Fruit fly (Drosophila melanogaster) whole organism, prepupa: ENCODE data around the gene CG33688.

Experiments used
- CG10631 ChIP-seq: fragments of 200-800 bp; sonication (Bioruptor generic); optimal IDR thresholded peaks from 2 replicates; lab custom pipeline; 2016; ENCODE audit warnings: missing biosample characterization, missing genetic modification characterization
- CG10669 ChIP-seq: fragments of 200-800 bp; sonication (Bioruptor generic); optimal IDR thresholded peaks from 3 replicates; lab custom pipeline; 2018; ENCODE audit warnings: missing biosample characterization, mild to moderate bottlenecking, missing genetic modification characterization, moderate library complexity
- CG11294 ChIP-seq: fragments of 200-800 bp; sonication (Bioruptor generic); IDR thresholded peaks from 2 replicates; pipeline ENCODE4 v1.3.6; 2022; ENCODE audit warnings: missing biosample characterization, missing genetic modification characterization
- CG11902 ChIP-seq: fragments of 200-800 bp; sonication (Bioruptor generic); optimal IDR thresholded peaks from 3 replicates; lab custom pipeline; 2016; ENCODE audit warnings: missing biosample characterization, missing genetic modification characterization
- CG15336 ChIP-seq: fragments of 200-800 bp; sonication (Bioruptor generic); IDR thresholded peaks from 2 replicates; pipeline ENCODE4 v1.3.6; 2022; ENCODE audit warnings: missing biosample characterization, missing genetic modification characterization
- CG1621 ChIP-seq: fragments of 200-800 bp; sonication (Bioruptor generic); optimal IDR thresholded peaks from 3 replicates; lab custom pipeline; 2018; ENCODE audit warnings: missing biosample characterization, mild to moderate bottlenecking, missing genetic modification characterization
- CG16779 ChIP-seq: fragments of 200-800 bp; sonication (Bioruptor generic); optimal IDR thresholded peaks from 3 replicates; lab custom pipeline; 2017; ENCODE audit warnings: missing biosample characterization, mild to moderate bottlenecking, missing genetic modification characterization
- CG31627 ChIP-seq: fragments of 200-800 bp; sonication (Bioruptor generic); optimal IDR thresholded peaks from 3 replicates; lab custom pipeline; 2016; ENCODE audit warnings: missing biosample characterization, missing genetic modification characterization
- CG32006 ChIP-seq: fragments of 200-800 bp; sonication (Bioruptor generic); optimal IDR thresholded peaks from 3 replicates; lab custom pipeline; 2017; ENCODE audit warnings: missing biosample characterization, mild to moderate bottlenecking, missing genetic modification characterization
- CG4318 ChIP-seq: fragments of 200-800 bp; sonication (Bioruptor generic); optimal IDR thresholded peaks from 3 replicates; lab custom pipeline; 2017; ENCODE audit warnings: missing biosample characterization, mild to moderate bottlenecking, missing genetic modification characterization
- CG6163 ChIP-seq: fragments of 200-800 bp; sonication (Bioruptor generic); IDR thresholded peaks from 3 replicates; pipeline ENCODE4 v1.3.6; 2022; ENCODE audit warnings: missing biosample characterization, missing genetic modification characterization
- CG6276 ChIP-seq: fragments of 200-800 bp; sonication (Bioruptor generic); optimal IDR thresholded peaks from 2 replicates; lab custom pipeline; 2017; ENCODE audit warnings: missing biosample characterization, mild to moderate bottlenecking, missing genetic modification characterization
- CG6792 ChIP-seq: fragments of 200-800 bp; sonication (Bioruptor generic); optimal IDR thresholded peaks from 3 replicates; lab custom pipeline; 2016; ENCODE audit warnings: missing biosample characterization, missing genetic modification characterization
- CG6808 ChIP-seq: fragments of 200-800 bp; sonication (Bioruptor generic); optimal IDR thresholded peaks from 3 replicates; lab custom pipeline; 2017; ENCODE audit warnings: missing biosample characterization, missing genetic modification characterization, mild to moderate bottlenecking, moderate library complexity, missing genetic modification reagents
- CG7368 ChIP-seq: fragments of 200-800 bp; sonication (Bioruptor generic); optimal IDR thresholded peaks from 3 replicates; lab custom pipeline; 2016; ENCODE audit warnings: missing biosample characterization, missing genetic modification characterization
- CG8119 ChIP-seq: fragments of 200-800 bp; sonication (Bioruptor generic); IDR thresholded peaks from 3 replicates; pipeline ENCODE4 v1.3.6; 2022; ENCODE audit warnings: missing biosample characterization, missing genetic modification characterization
- CG8319 ChIP-seq: fragments of 200-800 bp; sonication (Bioruptor generic); optimal IDR thresholded peaks from 3 replicates; lab custom pipeline; 2016; ENCODE audit warnings: missing biosample characterization, missing genetic modification characterization
- CG8632 ChIP-seq: fragments of 200-800 bp; sonication (Bioruptor generic); optimal IDR thresholded peaks from 3 replicates; lab custom pipeline; 2016; ENCODE audit warnings: missing biosample characterization, missing genetic modification characterization
- CG9139 ChIP-seq: fragments of 200-800 bp; sonication (Bioruptor generic); optimal IDR thresholded peaks from 3 replicates; lab custom pipeline; 2017; ENCODE audit warnings: missing biosample characterization, mild to moderate bottlenecking, missing genetic modification characterization
- Eip78C ChIP-seq: fragments of 200-800 bp; sonication (Bioruptor generic); peaks from one replicate; lab custom pipeline; 2016; ENCODE audit warnings: missing biosample characterization, missing genetic modification characterization
- Eip93F ChIP-seq: fragments of 200-800 bp; sonication (Bioruptor generic); optimal IDR thresholded peaks from 2 replicates; lab custom pipeline; 2016; ENCODE audit warnings: missing biosample characterization, mild to moderate bottlenecking, missing genetic modification characterization
- Gug ChIP-seq: fragments of 200-800 bp; sonication (Bioruptor generic); IDR thresholded peaks from 2 replicates; pipeline ENCODE4 v1.3.6; 2022; ENCODE audit warnings: missing biosample characterization, missing genetic modification characterization
- Hr38 ChIP-seq: sonication (Bioruptor generic); optimal IDR thresholded peaks from 2 replicates; lab custom pipeline; 2016; ENCODE audit warnings: missing biosample characterization, missing genetic modification characterization
- Hr39 ChIP-seq: fragments of 200-800 bp; sonication (Bioruptor generic); optimal IDR thresholded peaks from 2 replicates; lab custom pipeline; 2016; ENCODE audit warnings: missing biosample characterization, missing genetic modification characterization
- Hr4 ChIP-seq: fragments of 200-800 bp; sonication (Bioruptor generic); optimal IDR thresholded peaks from 3 replicates; lab custom pipeline; 2016; ENCODE audit warnings: missing biosample characterization, missing genetic modification characterization
- Met ChIP-seq: fragments of 200-800 bp; sonication (Bioruptor generic); optimal IDR thresholded peaks from 3 replicates; lab custom pipeline; 2016; ENCODE audit warnings: missing biosample characterization, missing genetic modification characterization
- OdsH ChIP-seq: fragments of 200-800 bp; sonication (Bioruptor generic); optimal IDR thresholded peaks from 3 replicates; lab custom pipeline; 2016; ENCODE audit warnings: missing biosample characterization, missing genetic modification characterization
- Sox102F ChIP-seq: fragments of 200-800 bp; sonication (Bioruptor generic); optimal IDR thresholded peaks from 2 replicates; lab custom pipeline; 2016; ENCODE audit warnings: missing biosample characterization, mild to moderate bottlenecking, missing genetic modification characterization
- Sox15 ChIP-seq: fragments of 200-800 bp; sonication (Bioruptor generic); optimal IDR thresholded peaks from 3 replicates; lab custom pipeline; 2016; ENCODE audit warnings: missing biosample characterization, missing genetic modification characterization
- acj6 ChIP-seq: fragments of 200-800 bp; sonication (Bioruptor generic); optimal IDR thresholded peaks from 3 replicates; lab custom pipeline; 2016; ENCODE audit warnings: missing biosample characterization, missing genetic modification characterization
- cyc ChIP-seq: fragments of 200-800 bp; sonication (Bioruptor generic); optimal IDR thresholded peaks from 3 replicates; lab custom pipeline; 2016; ENCODE audit warnings: missing biosample characterization, missing genetic modification characterization
- dac ChIP-seq: fragments of 200-800 bp; sonication (Bioruptor generic); optimal IDR thresholded peaks from 2 replicates; lab custom pipeline; 2017; ENCODE audit warnings: missing biosample characterization, mild to moderate bottlenecking, missing genetic modification characterization
- dsx ChIP-seq: fragments of 200-800 bp; optimal IDR thresholded peaks from 3 replicates; lab custom pipeline; 2019; ENCODE audit warnings: missing biosample characterization, mild to moderate bottlenecking, missing genetic modification characterization, moderate library complexity; ENCODE audit not compliant: poor library complexity, severe bottlenecking
- eg ChIP-seq: fragments of 200-800 bp; sonication (Bioruptor generic); IDR thresholded peaks from 3 replicates; pipeline ENCODE4 v1.3.6; 2022; ENCODE audit warnings: missing biosample characterization, missing genetic modification characterization
- esn ChIP-seq: fragments of 200-800 bp; sonication (Bioruptor generic); optimal IDR thresholded peaks from 2 replicates; lab custom pipeline; 2016; ENCODE audit warnings: missing biosample characterization, mild to moderate bottlenecking, missing genetic modification characterization, moderate library complexity
- fd59A ChIP-seq: fragments of 200-800 bp; sonication (Bioruptor generic); optimal IDR thresholded peaks from 2 replicates; lab custom pipeline; 2017; ENCODE audit warnings: missing biosample characterization, mild to moderate bottlenecking, missing genetic modification characterization, missing genetic modification reagents
- fkh ChIP-seq: fragments of 200-800 bp; sonication (Bioruptor generic); optimal IDR thresholded peaks from 3 replicates; lab custom pipeline; 2017; ENCODE audit warnings: missing biosample characterization, mild to moderate bottlenecking, missing genetic modification characterization, moderate library complexity
- lz ChIP-seq: fragments of 200-800 bp; sonication (Bioruptor generic); optimal IDR thresholded peaks from 3 replicates; lab custom pipeline; 2016; ENCODE audit warnings: missing biosample characterization, missing genetic modification characterization
- net ChIP-seq: fragments of 200-800 bp; sonication (Bioruptor generic); optimal IDR thresholded peaks from 3 replicates; lab custom pipeline; 2016; ENCODE audit warnings: missing biosample characterization, missing genetic modification characterization
- pdm3 ChIP-seq: fragments of 200-800 bp; sonication (Bioruptor generic); optimal IDR thresholded peaks from 3 replicates; lab custom pipeline; 2016; ENCODE audit warnings: missing biosample characterization, missing genetic modification characterization
- salr ChIP-seq, 2 experiments: fragments of 200-800 bp; sonication (Bioruptor generic); optimal IDR thresholded peaks; 3 replicates each; lab custom pipeline; 2016 to 2018; ENCODE audit warnings: missing biosample characterization in 2 of 2, missing genetic modification characterization in 2 of 2, mild to moderate bottlenecking in 1 of 2
- ss ChIP-seq, 2 experiments: fragments of 200-800 bp; sonication (Bioruptor generic); optimal IDR thresholded peaks; 2 replicates in 1 of 2; 3 replicates in 1 of 2; lab custom pipeline; 2017 to 2018; ENCODE audit warnings: mild to moderate bottlenecking in 2 of 2, missing biosample characterization in 2 of 2, missing genetic modification characterization in 2 of 2, moderate library complexity in 1 of 2
- svp ChIP-seq: fragments of 200-800 bp; sonication (Bioruptor generic); peaks from one replicate; lab custom pipeline; 2016; ENCODE audit warnings: missing biosample characterization, missing genetic modification characterization
- vri ChIP-seq: fragments of 200-800 bp; sonication (Bioruptor generic); optimal IDR thresholded peaks from 3 replicates; lab custom pipeline; 2016; ENCODE audit warnings: missing biosample characterization, mild to moderate bottlenecking, missing genetic modification characterization

The CG33688 gene

dm6 chr3L:16155547-16155946 lies 43.5 kb upstream of the CG33688 start:
- TF ChIP-seq Eip78C (GFP tag; lab: Kevin White, UChicago) = peak; percentile 28
- TF ChIP-seq CG4318 (GFP tag; lab: Kevin White, UChicago) = no peak
- TF ChIP-seq CG32006 = no peak
- TF ChIP-seq svp (GFP tag; lab: Kevin White, UChicago) = peak; percentile 38
- TF ChIP-seq Sox15 = no peak
- TF ChIP-seq, all 60 proteins: peak for 2

- TF ChIP-seq CG6163 (no peak), CG16779 (tag; lab: Kevin White, UChicago) (no peak), CG15336 (GFP tag; lab: Robert Waterston, UW) (peak; percentile 48), vri (no peak), Gug (GFP tag; lab: Robert Waterston, UW) (no peak), OdsH (GFP tag; lab: Kevin White, UChicago) (no peak), CG8119 (GFP tag; lab: Robert Waterston, UW) (peak; percentile 51; the same call in 2 of the 3 replicates), Hr39 (no peak), dsx (no peak), ss (GFP tag; optimal IDR thresholded peaks at IDR 0.05; lab: Kevin White, UChicago) (no peak), net (GFP tag; lab: Kevin White, UChicago) (no peak), esn (no peak), CG6808 (GFP tag; lab: Kevin White, UChicago) (no peak), salr (GFP tag; optimal IDR thresholded peaks at IDR 0.05; lab: Kevin White, UChicago) (no peak), CG10631 (no peak), pdm3 (GFP tag; lab: Kevin White, UChicago) (no peak), CG11902 (GFP tag; lab: Kevin White, UChicago) (no peak), Hr38 (no peak), Eip78C (GFP tag; lab: Kevin White, UChicago) (no peak), CG11294 (GFP tag; lab: Robert Waterston, UW) (no peak), svp (GFP tag; lab: Kevin White, UChicago) (no peak), CG4318 (GFP tag; lab: Kevin White, UChicago) (no peak), CG6276 (peak; percentile 42), eg (GFP tag; lab: Robert Waterston, UW) (peak; percentile 67; the same call in 2 of the 3 replicates), CG32006 (no peak), CG1621 (tag; lab: Kevin White, UChicago) (no peak), acj6 (GFP tag; lab: Kevin White, UChicago) (no peak), Met (GFP tag; lab: Kevin White, UChicago) (no peak), lz (GFP tag; lab: Kevin White, UChicago) (no peak)
Measured at dm6 chr3L:16156788-16157208, 42.2 kb upstream of the CG33688 start.

- no peak for TF ChIP-seq Sox15
- no peak for TF ChIP-seq CG15336 (GFP tag; lab: Robert Waterston, UW)
- TF ChIP-seq CG7368 (GFP tag; lab: Kevin White, UChicago) = peak; percentile 1
- peak; percentile 57 for TF ChIP-seq pdm3 (GFP tag; lab: Kevin White, UChicago)
- TF ChIP-seq CG8319 (GFP tag; lab: Kevin White, UChicago) = peak; percentile 40
- no peak for TF ChIP-seq dac (GFP tag; lab: Kevin White, UChicago)
- peak; percentile 61 for TF ChIP-seq Gug (GFP tag; lab: Robert Waterston, UW)
- peak; percentile 52 for TF ChIP-seq CG16779 (tag; lab: Kevin White, UChicago)
- peak; percentile 60 for TF ChIP-seq CG4318 (GFP tag; lab: Kevin White, UChicago)
- TF ChIP-seq acj6 (GFP tag; lab: Kevin White, UChicago) = peak; percentile 64
- TF ChIP-seq CG6163 = peak; percentile 51; the same call in 1 of the 3 replicates
- TF ChIP-seq Hr4 (GFP tag; lab: Kevin White, UChicago) = peak; percentile 77
- TF ChIP-seq Sox102F (GFP tag; lab: Kevin White, UChicago) = no peak
- no peak for TF ChIP-seq Eip93F
- peak; percentile 33 for TF ChIP-seq CG8632 (GFP tag; lab: Kevin White, UChicago)
- TF ChIP-seq eg (GFP tag; lab: Robert Waterston, UW) = peak; percentile 40; the same call in 2 of the 3 replicates
- TF ChIP-seq Hr39 = peak; percentile 39
- TF ChIP-seq CG10669 = peak; percentile 47
- peak; percentile 84 for TF ChIP-seq CG32006
- peak; percentile 62 for TF ChIP-seq CG10631
- TF ChIP-seq cyc = peak; percentile 11
- no peak for TF ChIP-seq fkh
- TF ChIP-seq CG6276 = peak; percentile 64
- TF ChIP-seq dsx = peak; percentile 9
- no peak for TF ChIP-seq CG9139
- peak; percentile 7 for TF ChIP-seq CG6792 (GFP tag; lab: Kevin White, UChicago)
- peak; percentile 37 for TF ChIP-seq CG31627
- TF ChIP-seq fd59A (GFP tag; lab: Kevin White, UChicago) = no peak
Measured at dm6 chr3L:16157251-16158190, 41.5 kb upstream of the CG33688 start.
